Worm (Caenorhabditis elegans) whole organism, late embryonic: Measurements from ENCODE around the gene Y39A3CL.4.

Experiments used
- C08G9.2 ChIP-seq: sonication (generic microtip); optimal IDR thresholded peaks from 2 replicates; lab custom pipeline; 2016; ENCODE audit warnings: mild to moderate bottlenecking, missing genetic modification characterization, moderate library complexity, missing compliant biosample characterization
- K09A11.1 ChIP-seq: sonication (generic microtip); optimal IDR thresholded peaks from 2 replicates; lab custom pipeline; 2017; ENCODE audit warnings: antibody characterized with exemption, mild to moderate bottlenecking, missing genetic modification characterization, missing compliant biosample characterization; ENCODE audit not compliant: insufficient read depth
- Y22D7AL.16 ChIP-seq: sonication (generic microtip); optimal IDR thresholded peaks from 2 replicates; lab custom pipeline; 2016; ENCODE audit warnings: missing genetic modification characterization, missing compliant biosample characterization
- ceh-14 ChIP-seq: sonication (generic microtip); optimal IDR thresholded peaks from 2 replicates; lab custom pipeline; 2016; ENCODE audit warnings: missing genotype, missing genetic modification characterization, missing compliant biosample characterization
- ceh-2 ChIP-seq: sonication (generic microtip); optimal IDR thresholded peaks from 2 replicates; lab custom pipeline; 2016; ENCODE audit warnings: missing genotype, missing genetic modification characterization, missing compliant biosample characterization
- ceh-22 ChIP-seq: sonication (generic microtip); optimal IDR thresholded peaks from 2 replicates; lab custom pipeline; 2017; ENCODE audit warnings: missing biosample characterization, missing genetic modification characterization
- ceh-31 ChIP-seq: sonication (generic microtip); optimal IDR thresholded peaks from 2 replicates; lab custom pipeline; 2016; ENCODE audit warnings: missing genetic modification characterization, missing compliant biosample characterization
- ceh-45 ChIP-seq: fragments of 200-800 bp; sonication (Bioruptor generic); IDR thresholded peaks from 2 replicates; pipeline ENCODE4 v1.3.6; 2022; ENCODE audit warnings: missing genetic modification reagents, missing genetic modification characterization, missing compliant biosample characterization
- ceh-48 ChIP-seq: sonication (generic microtip); optimal IDR thresholded peaks from 2 replicates; lab custom pipeline; 2016; ENCODE audit warnings: missing genetic modification characterization, inconsistent platforms, missing compliant biosample characterization
- ceh-9 ChIP-seq: sonication (generic microtip); optimal IDR thresholded peaks from 2 replicates; lab custom pipeline; 2016; ENCODE audit warnings: mild to moderate bottlenecking, missing genetic modification characterization, inconsistent platforms, missing compliant biosample characterization
- che-1 ChIP-seq: sonication (generic microtip); optimal IDR thresholded peaks from 2 replicates; lab custom pipeline; 2016; ENCODE audit warnings: mild to moderate bottlenecking, missing genetic modification characterization, missing compliant biosample characterization
- dve-1 ChIP-seq: sonication (generic microtip); optimal IDR thresholded peaks from 2 replicates; lab custom pipeline; 2017; ENCODE audit warnings: antibody characterized with exemption, mild to moderate bottlenecking, missing genetic modification characterization, missing compliant biosample characterization
- elt-4 ChIP-seq: sonication (generic microtip); optimal IDR thresholded peaks from 2 replicates; lab custom pipeline; 2016; ENCODE audit warnings: missing genetic modification characterization, missing compliant biosample characterization
- eyg-1 ChIP-seq: sonication (generic microtip); optimal IDR thresholded peaks from 2 replicates; lab custom pipeline; 2016; ENCODE audit warnings: missing genotype, missing genetic modification characterization, missing compliant biosample characterization
- fkh-10 ChIP-seq: fragments of 150-350 bp; optimal IDR thresholded peaks from 2 replicates; lab custom pipeline; 2014; ENCODE audit warnings: missing biosample characterization, missing genetic modification reagents, missing genetic modification characterization
- gmeb-2 ChIP-seq: sonication (generic microtip); optimal IDR thresholded peaks from 2 replicates; lab custom pipeline; 2016; ENCODE audit warnings: missing genetic modification characterization, inconsistent platforms, missing compliant biosample characterization
- hlh-13 ChIP-seq: fragments of 200-800 bp; sonication (Bioruptor generic); optimal IDR thresholded peaks from 2 replicates; lab custom pipeline; 2018; ENCODE audit warnings: mild to moderate bottlenecking, missing genetic modification characterization, missing compliant biosample characterization
- hlh-6 ChIP-seq: sonication (generic microtip); optimal IDR thresholded peaks from 2 replicates; lab custom pipeline; 2016; ENCODE audit warnings: missing genotype, missing genetic modification characterization, missing compliant biosample characterization
- hlh-8 ChIP-seq: sonication (generic microtip); optimal IDR thresholded peaks from 2 replicates; lab custom pipeline; 2016; ENCODE audit warnings: missing genotype, missing genetic modification characterization, missing compliant biosample characterization
- lim-6 ChIP-seq: sonication (generic microtip); optimal IDR thresholded peaks from 2 replicates; lab custom pipeline; 2016; ENCODE audit warnings: missing genetic modification characterization, missing compliant biosample characterization
- pat-9 ChIP-seq: fragments of 200-800 bp; sonication (Bioruptor generic); optimal IDR thresholded peaks from 2 replicates; lab custom pipeline; 2018; ENCODE audit warnings: mild to moderate bottlenecking, missing genetic modification characterization, moderate library complexity, missing compliant biosample characterization
- pax-1 ChIP-seq: fragments of 150-350 bp; optimal IDR thresholded peaks from 2 replicates; lab custom pipeline; 2014; ENCODE audit warnings: missing biosample characterization, missing genetic modification characterization
- pha-2 ChIP-seq: sonication (generic microtip); optimal IDR thresholded peaks from 2 replicates; lab custom pipeline; 2017; ENCODE audit warnings: mild to moderate bottlenecking, missing genetic modification characterization, missing compliant biosample characterization
- pha-4 ChIP-seq: fragments of 150-350 bp; optimal IDR thresholded peaks from 2 replicates; lab custom pipeline; 2018; ENCODE audit warnings: missing biosample characterization, missing genetic modification reagents, missing genetic modification characterization
- rnt-1 ChIP-seq: sonication (generic microtip); optimal IDR thresholded peaks from 2 replicates; lab custom pipeline; 2016; ENCODE audit warnings: missing genetic modification characterization, missing compliant biosample characterization
- sox-2 ChIP-seq: fragments of 200-800 bp; sonication (Bioruptor generic); IDR thresholded peaks from 2 replicates; pipeline ENCODE4 v1.3.6; 2022; ENCODE audit warnings: missing genetic modification reagents, missing genetic modification characterization, missing compliant biosample characterization
- syd-9 ChIP-seq: sonication (generic microtip); optimal IDR thresholded peaks from 2 replicates; lab custom pipeline; 2016; ENCODE audit warnings: mild to moderate bottlenecking, missing genetic modification characterization, moderate library complexity, missing compliant biosample characterization
- tbx-7 ChIP-seq: sonication (generic microtip); optimal IDR thresholded peaks from 2 replicates; lab custom pipeline; 2016; ENCODE audit warnings: missing genotype, missing genetic modification characterization, missing compliant biosample characterization
- ttx-3 ChIP-seq: sonication (generic microtip); optimal IDR thresholded peaks from 2 replicates; lab custom pipeline; 2016; ENCODE audit warnings: missing genetic modification reagents, missing genetic modification characterization, missing compliant biosample characterization
- unc-42 ChIP-seq: sonication (generic microtip); optimal IDR thresholded peaks from 2 replicates; lab custom pipeline; 2016; ENCODE audit warnings: missing genotype, missing genetic modification characterization, missing compliant biosample characterization
- unc-86 ChIP-seq: sonication (generic microtip); optimal IDR thresholded peaks from 2 replicates; lab custom pipeline; 2016; ENCODE audit warnings: missing genetic modification characterization, missing compliant biosample characterization
- ztf-16 ChIP-seq: sonication (generic microtip); optimal IDR thresholded peaks from 2 replicates; lab custom pipeline; 2017; ENCODE audit warnings: missing genetic modification characterization, missing compliant biosample characterization

Y39A3CL.4 gene

DNA sequence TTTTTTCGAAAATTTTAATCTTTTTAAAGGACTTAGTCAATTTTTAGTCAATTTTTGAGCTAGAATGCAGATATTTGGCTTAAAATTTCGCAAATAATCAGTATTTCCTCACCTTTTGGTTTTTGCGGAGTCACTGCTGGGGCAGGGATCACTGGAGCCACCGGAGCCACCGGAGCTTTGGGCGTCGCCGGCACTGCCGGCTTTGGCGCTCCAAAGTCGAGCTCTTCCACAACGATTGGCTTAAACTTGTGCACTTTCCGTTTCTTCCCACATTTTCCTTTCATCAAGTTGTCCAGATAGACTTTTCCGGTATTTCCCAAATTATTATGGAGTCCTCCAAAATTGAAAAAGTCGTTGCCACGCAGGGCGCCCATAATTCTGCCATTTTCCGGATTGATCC, 36.4 kb upstream of the Y39A3CL.4 start:
- no peak for TF ChIP-seq unc-42 (tag; lab: Kevin White, UChicago)
- no peak for TF ChIP-seq ceh-22 (tag; lab: Kevin White, UChicago)
- no peak for TF ChIP-seq K09A11.1 (tag; lab: Kevin White, UChicago)
- TF ChIP-seq ceh-2 (tag; lab: Kevin White, UChicago), result no peak
- TF ChIP-seq sox-2 (GFP tag; lab: Robert Waterston, UW), result no peak
- TF ChIP-seq ceh-31 (tag; lab: Kevin White, UChicago), result no peak
- TF ChIP-seq lim-6, result no peak
- TF ChIP-seq pha-2 (tag; lab: Kevin White, UChicago), result no peak
- no peak for TF ChIP-seq gmeb-2 (tag; lab: Kevin White, UChicago)
- no peak for TF ChIP-seq che-1 (tag; lab: Kevin White, UChicago)
- no peak for TF ChIP-seq pat-9
- TF ChIP-seq ceh-14 (tag; lab: Kevin White, UChicago), result no peak
- TF ChIP-seq rnt-1 (tag; lab: Kevin White, UChicago), result no peak
- TF ChIP-seq Y22D7AL.16, result no peak
- TF ChIP-seq elt-4 (tag; lab: Kevin White, UChicago), result no peak
- TF ChIP-seq pha-4 (tag; lab: Kevin White, UChicago), result no peak
- no peak for TF ChIP-seq C08G9.2 (tag; lab: Kevin White, UChicago)
- no peak for TF ChIP-seq ceh-9 (tag; lab: Kevin White, UChicago)
- TF ChIP-seq ztf-16 (tag; lab: Kevin White, UChicago), result no peak

DNA sequence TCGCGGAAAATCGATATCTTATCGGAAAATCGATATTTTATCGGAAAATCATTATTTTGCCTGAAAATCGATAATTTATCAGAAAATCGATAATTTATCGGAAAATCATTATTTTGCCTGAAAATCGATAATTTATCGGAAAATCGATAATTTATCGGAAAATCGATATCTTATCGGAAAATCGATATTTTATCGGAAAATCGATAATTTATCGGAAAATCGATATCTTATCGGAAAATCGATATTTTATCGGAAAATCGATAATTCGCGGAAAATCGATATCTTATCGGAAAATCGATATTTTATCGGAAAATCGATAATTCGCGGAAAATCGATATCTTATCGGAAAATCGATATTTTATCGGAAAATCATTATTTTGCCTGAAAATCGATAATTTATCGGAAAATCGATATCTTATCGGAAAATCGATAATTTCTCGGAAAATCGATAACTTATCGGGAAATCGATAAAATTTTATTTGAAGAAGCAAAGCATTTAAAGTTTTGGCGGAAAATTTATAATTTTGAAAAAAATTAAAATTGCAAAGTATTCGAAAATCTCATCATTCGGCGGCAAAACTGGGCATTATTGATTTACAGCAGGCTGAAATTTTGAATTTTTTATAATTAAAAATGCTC, 29.5 kb upstream of the Y39A3CL.4 start:
- peak; percentile 99 for TF ChIP-seq ceh-48 (tag; lab: Kevin White, UChicago)
- TF ChIP-seq, all 69 proteins: peak for 1; not testable (repeated sequence) for 68

DNA sequence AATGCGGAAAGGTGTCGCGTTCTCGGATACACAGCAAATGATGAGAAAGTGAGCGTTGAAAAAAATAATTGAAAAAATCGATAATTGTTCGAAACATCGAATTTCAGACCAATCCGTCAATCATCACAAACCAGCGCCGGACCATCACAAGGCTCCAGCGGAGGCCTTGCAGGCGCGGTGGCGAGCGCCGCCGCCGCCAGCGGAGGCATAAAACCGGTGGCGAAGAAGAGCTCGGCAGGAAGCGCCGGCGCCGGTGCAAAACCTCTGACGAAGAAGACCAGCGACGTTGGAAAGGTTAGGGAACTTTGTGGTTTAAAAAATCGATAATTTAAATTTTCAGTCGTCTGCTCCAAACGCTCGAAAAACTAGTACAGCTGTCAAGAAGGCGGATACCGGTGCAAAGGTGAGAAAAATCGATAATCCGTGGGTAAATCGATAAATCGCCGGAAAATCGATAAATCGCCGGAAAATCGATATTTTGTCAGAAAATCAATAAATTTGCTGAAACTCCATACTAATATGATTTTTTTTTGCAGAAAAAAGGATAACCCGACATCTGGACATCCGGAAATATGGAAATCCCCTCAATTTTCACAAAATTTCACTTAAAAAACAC, 28.4 kb upstream of the Y39A3CL.4 start:
- no peak for TF ChIP-seq rnt-1 (tag; lab: Kevin White, UChicago)
- TF ChIP-seq ceh-48 (tag; lab: Kevin White, UChicago), result peak; percentile 36
- TF ChIP-seq elt-4 (tag; lab: Kevin White, UChicago), result peak; percentile 4
- TF ChIP-seq C08G9.2 (tag; lab: Kevin White, UChicago), result peak; percentile 2

DNA sequence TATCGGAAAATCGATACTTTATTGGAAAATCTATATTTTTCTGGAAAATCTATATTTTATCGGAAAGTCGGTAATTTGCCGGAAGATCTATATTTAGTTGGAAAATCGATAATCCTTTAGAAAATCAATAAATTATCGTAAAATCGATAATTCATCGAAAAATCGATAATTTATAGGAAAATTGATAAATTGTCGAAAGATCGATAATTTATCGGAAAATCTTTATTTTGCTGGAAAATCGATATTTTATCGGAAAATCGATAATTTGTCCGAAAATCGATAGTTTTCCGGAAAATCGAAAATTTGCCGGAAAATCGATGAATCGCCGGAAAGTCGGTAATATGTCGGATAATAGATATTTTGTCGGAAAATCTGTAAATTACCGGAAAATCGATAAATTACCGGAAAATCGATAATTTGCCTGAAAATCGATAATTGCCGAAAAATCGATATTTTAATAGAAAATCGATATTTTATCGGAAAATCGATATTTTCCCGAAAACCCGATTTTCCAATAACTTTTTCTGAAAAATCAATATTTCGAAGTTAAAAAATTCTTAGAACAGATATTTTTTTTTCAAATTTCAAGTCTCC, 27.6 kb upstream of the Y39A3CL.4 start:
- TF ChIP-seq ceh-48 (tag; lab: Kevin White, UChicago) (peak; percentile 96), hlh-6 (tag; lab: Kevin White, UChicago) (no peak)
- TF ChIP-seq, all 69 proteins: peak for 1

DNA sequence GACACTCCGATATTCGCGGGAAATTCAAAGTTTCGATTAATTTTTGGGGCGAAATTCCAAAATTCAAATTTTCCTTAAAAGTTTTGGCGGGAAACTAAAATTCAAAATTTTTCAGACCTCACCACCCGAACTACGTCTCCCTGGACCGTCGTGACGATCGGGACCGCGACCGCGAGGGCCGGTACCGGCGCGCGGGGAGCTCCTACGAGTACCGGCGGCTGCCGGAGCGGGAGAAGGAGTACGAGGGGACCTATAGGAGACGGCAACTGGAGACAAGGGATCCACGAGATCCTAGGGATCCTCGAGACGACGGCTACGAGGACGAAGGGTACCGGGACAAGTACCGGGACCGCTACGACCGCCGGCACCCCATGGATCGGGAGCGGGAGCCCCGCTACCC, 26.6 kb upstream of the Y39A3CL.4 start:
- TF ChIP-seq pat-9, result no peak
- TF ChIP-seq dve-1 (tag; lab: Kevin White, UChicago), result no peak
- TF ChIP-seq ceh-31 (tag; lab: Kevin White, UChicago), result no peak
- TF ChIP-seq fkh-10, result no peak
- no peak for TF ChIP-seq hlh-13 (GFP tag; lab: Kevin White, UChicago)
- TF ChIP-seq tbx-7 (tag; lab: Kevin White, UChicago), result no peak
- no peak for TF ChIP-seq hlh-8
- TF ChIP-seq unc-86, result no peak
- TF ChIP-seq syd-9 (tag; lab: Kevin White, UChicago), result no peak
- TF ChIP-seq C08G9.2 (tag; lab: Kevin White, UChicago), result no peak
- TF ChIP-seq ceh-9 (tag; lab: Kevin White, UChicago), result no peak
- no peak for TF ChIP-seq eyg-1 (tag; lab: Kevin White, UChicago)
- TF ChIP-seq pax-1 (tag; lab: Kevin White, UChicago), result no peak
- no peak for TF ChIP-seq ttx-3
- no peak for TF ChIP-seq ceh-45 (GFP tag; lab: Robert Waterston, UW)
